Fruit fly (Drosophila melanogaster): Measurements from ENCODE around the gene Qsox4.
A peak's percentile ranks its signal among the peaks of the same experiment; 100 is the strongest.

Gene Qsox4

DNA sequence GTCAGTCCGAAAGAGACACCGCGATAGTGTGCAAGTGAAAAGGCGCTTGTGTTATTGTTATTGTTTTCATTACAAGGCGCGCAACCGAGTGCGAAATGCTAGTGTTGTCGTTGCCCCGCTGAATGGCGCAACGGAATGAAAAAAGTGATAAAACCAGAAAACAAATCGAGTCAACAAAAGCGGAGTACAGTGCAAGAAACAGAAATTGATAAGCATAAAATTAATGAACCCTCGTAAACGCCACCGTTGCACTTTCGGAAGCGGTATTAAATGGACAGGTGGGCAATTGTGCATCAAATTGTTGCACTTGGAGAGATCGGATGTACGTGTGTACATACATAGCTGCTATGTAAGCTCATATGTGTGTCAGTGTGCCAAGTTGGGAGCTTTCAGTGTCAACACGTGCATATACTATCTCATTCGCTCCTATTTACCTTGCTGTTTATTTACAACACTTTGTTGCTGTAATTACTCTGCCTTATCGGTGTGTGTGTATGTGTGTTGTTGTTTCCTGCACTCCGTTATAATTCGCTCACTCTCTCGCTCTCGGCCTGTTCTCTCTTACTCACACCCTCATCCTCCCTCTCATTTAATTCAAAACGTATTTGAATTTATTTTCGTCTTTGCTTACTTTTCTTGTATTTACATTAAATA is 20.9 kb downstream of the Qsox4 start (continued):
- peak; percentile 54; the same call in 1 of the 2 replicates for TF ChIP-seq CG5953 (GFP tag; IDR thresholded peaks at IDR 0.05)
- TF ChIP-seq Aef1 (GFP tag; IDR thresholded peaks at IDR 0.05) = no peak
- peak; percentile 24 for TF ChIP-seq Sox102F (GFP tag; optimal IDR thresholded peaks at IDR 0.05)
- no peak for TF ChIP-seq tio (GFP tag; optimal IDR thresholded peaks at IDR 0.05)
- no peak for TF ChIP-seq twi (tag; optimal IDR thresholded peaks at IDR 0.05)
- peak; percentile 78 for TF ChIP-seq CG6683 (GFP tag; optimal IDR thresholded peaks at IDR 0.05)
- no peak for TF ChIP-seq Doc2 (GFP tag; IDR thresholded peaks at IDR 0.05)
- no peak for TF ChIP-seq sd (tag; optimal IDR thresholded peaks at IDR 0.05)
- TF ChIP-seq CG17612 (GFP tag; IDR thresholded peaks at IDR 0.05) = no peak
- TF ChIP-seq unpg (GFP tag; optimal IDR thresholded peaks at IDR 0.05) = no peak
- peak; percentile 37 for TF ChIP-seq CG18476 (GFP tag; optimal IDR thresholded peaks at IDR 0.05)
- peak; percentile 27 for TF ChIP-seq her (GFP tag; optimal IDR thresholded peaks at IDR 0.05)
- peak; percentile 61 for TF ChIP-seq bcd (GFP tag; optimal IDR thresholded peaks at IDR 0.05)
- peak; percentile 23 for TF ChIP-seq ems (GFP tag; optimal IDR thresholded peaks at IDR 0.05)
- peak; percentile 82 for TF ChIP-seq CG31365 (tag; optimal IDR thresholded peaks at IDR 0.05)
- peak; percentile 56 for TF ChIP-seq CG11696 (GFP tag; IDR thresholded peaks at IDR 0.05)
- TF ChIP-seq CG2120 (GFP tag; optimal IDR thresholded peaks at IDR 0.05) = no peak
- TF ChIP-seq BEAF-32 (GFP tag; optimal IDR thresholded peaks at IDR 0.05) = no peak
- peak; percentile 51 for TF ChIP-seq Hmr (GFP tag; optimal IDR thresholded peaks at IDR 0.05)
- no peak for TF ChIP-seq Tbp (GFP tag; optimal IDR thresholded peaks at IDR 0.05)
- no peak for TF ChIP-seq sens-2 (GFP tag; IDR thresholded peaks at IDR 0.05)
- TF ChIP-seq CG4730 (GFP tag; IDR thresholded peaks at IDR 0.05) = peak; percentile 17; the same call in 1 of the 2 replicates
- no peak for TF ChIP-seq Hr51 (GFP tag; optimal IDR thresholded peaks at IDR 0.05)
- no peak for TF ChIP-seq CG10366 (GFP tag; IDR thresholded peaks at IDR 0.05)
- TF ChIP-seq nmo (GFP tag; optimal IDR thresholded peaks at IDR 0.05) = no peak
- no peak for TF ChIP-seq CG14667 (GFP tag; IDR thresholded peaks at IDR 0.05)
- peak; percentile 62 for TF ChIP-seq Sry-β (GFP tag; optimal IDR thresholded peaks at IDR 0.05)
- TF ChIP-seq Six4 (GFP tag; optimal IDR thresholded peaks at IDR 0.05) = no peak
- peak; percentile 41 for TF ChIP-seq CG6854 (GFP tag; optimal IDR thresholded peaks at IDR 0.05)
- peak; percentile 20 for TF ChIP-seq Bdp1 (GFP tag; optimal IDR thresholded peaks at IDR 0.05)
- no peak for TF ChIP-seq CG30403 (GFP tag; optimal IDR thresholded peaks at IDR 0.05)
- TF ChIP-seq danr (GFP tag; IDR thresholded peaks at IDR 0.05) = no peak
- TF ChIP-seq CG34224 (GFP tag; IDR thresholded peaks at IDR 0.05; ENCODE audit: partially characterized antibody) = no peak
- TF ChIP-seq Atf3 (GFP tag; optimal IDR thresholded peaks at IDR 0.05) = no peak
- TF ChIP-seq CG11398 (GFP tag; optimal IDR thresholded peaks at IDR 0.05) = peak; percentile 54
- TF ChIP-seq lilli (GFP tag; optimal IDR thresholded peaks at IDR 0.05) = no peak
- TF ChIP-seq E2f2 (GFP tag; IDR thresholded peaks at IDR 0.05) = peak; percentile 36; the same call in 1 of the 2 replicates
- TF ChIP-seq vvl (GFP tag; IDR thresholded peaks at IDR 0.05) = peak; percentile 78
- no peak for TF ChIP-seq CG18599 (GFP tag; optimal IDR thresholded peaks at IDR 0.05)
- no peak for TF ChIP-seq zen (tag; optimal IDR thresholded peaks at IDR 0.05)
- no peak for TF ChIP-seq CG12391 (tag; optimal IDR thresholded peaks at IDR 0.05)
- no peak for TF ChIP-seq NC2β (GFP tag; optimal IDR thresholded peaks at IDR 0.05)
- TF ChIP-seq br (optimal IDR thresholded peaks at IDR 0.05) = no peak
- no peak for TF ChIP-seq Hr39 (optimal IDR thresholded peaks at IDR 0.05)
- peak; percentile 72 for TF ChIP-seq sim (GFP tag; IDR thresholded peaks at IDR 0.05)
- no peak for TF ChIP-seq Fer3 (tag; optimal IDR thresholded peaks at IDR 0.05)
- TF ChIP-seq Elba2 (GFP tag; optimal IDR thresholded peaks at IDR 0.05) = no peak
- no peak for TF ChIP-seq scrt (GFP tag; optimal IDR thresholded peaks at IDR 0.05)
- no peak for TF ChIP-seq CG12155 (GFP tag; optimal IDR thresholded peaks at IDR 0.05)
- TF ChIP-seq CG8765 (GFP tag; IDR thresholded peaks at IDR 0.05) = no peak
- peak; percentile 82; the same call in 1 of the 2 replicates for TF ChIP-seq HLH3B (GFP tag; IDR thresholded peaks at IDR 0.05)

Data from whole organism, embryonic.